Fruit fly (Drosophila melanogaster) whole organism, embryonic: ENCODE measurements around the gene Nep6.

Experiments
- Awh ChIP-seq: fragments of 200-800 bp; sonication (Bioruptor generic); IDR thresholded peaks from 2 replicates; pipeline ENCODE4, ENCODE4 v1.3.6; 2022; ENCODE audit warnings: missing biosample characterization, missing genetic modification characterization
- C15 ChIP-seq: fragments of 200-800 bp; sonication (Bioruptor generic); IDR thresholded peaks from 3 replicates; pipeline ENCODE4 v1.3.6; 2022; ENCODE audit warnings: missing biosample characterization, missing genetic modification characterization
- CG10979 ChIP-seq: fragments of 200-800 bp; sonication (Bioruptor generic); optimal IDR thresholded peaks from 2 replicates; lab custom pipeline; 2018; ENCODE audit warnings: missing biosample characterization, mild to moderate bottlenecking, missing genetic modification characterization, moderate library complexity
- CG11093 ChIP-seq: fragments of 200-800 bp; sonication (Bioruptor generic); IDR thresholded peaks from 3 replicates; pipeline ENCODE4 v1.3.6; 2022; ENCODE audit warnings: missing biosample characterization, missing genetic modification characterization
- CG11456 ChIP-seq: fragments of 200-800 bp; sonication (Bioruptor generic); IDR thresholded peaks from 3 replicates; pipeline ENCODE4 v1.3.6; 2022; ENCODE audit warnings: missing biosample characterization, missing genetic modification characterization
- CG11695 ChIP-seq: fragments of 200-800 bp; sonication (Bioruptor generic); IDR thresholded peaks from 3 replicates; pipeline ENCODE4 v1.3.6; 2022; ENCODE audit warnings: missing biosample characterization, missing genetic modification characterization
- CG1233 ChIP-seq: fragments of 200-800 bp; sonication (Bioruptor generic); optimal IDR thresholded peaks from 4 replicates; lab custom pipeline; 2018; ENCODE audit warnings: missing biosample characterization, mild to moderate bottlenecking, missing genetic modification characterization
- CG17829 ChIP-seq: fragments of 200-800 bp; optimal IDR thresholded peaks from 2 replicates; lab custom pipeline; 2019; ENCODE audit warnings: missing biosample characterization, mild to moderate bottlenecking, missing genetic modification characterization, moderate library complexity
- CG17912 ChIP-seq: fragments of 200-800 bp; sonication (Bioruptor generic); optimal IDR thresholded peaks from 2 replicates; lab custom pipeline; 2018; ENCODE audit warnings: missing biosample characterization, mild to moderate bottlenecking, missing genetic modification characterization
- CG18476 ChIP-seq: fragments of 200-800 bp; sonication (Bioruptor generic); optimal IDR thresholded peaks from 2 replicates; lab custom pipeline; 2016; ENCODE audit warnings: missing biosample characterization, mild to moderate bottlenecking, missing genetic modification characterization
- CG32767 ChIP-seq: fragments of 200-800 bp; sonication (Bioruptor generic); IDR thresholded peaks from 2 replicates; pipeline ENCODE4 v1.3.6; 2022; ENCODE audit warnings: missing biosample characterization, missing genetic modification characterization
- CG34422 ChIP-seq: fragments of 200-800 bp; sonication (Bioruptor generic); IDR thresholded peaks from 3 replicates; pipeline ENCODE4 v1.3.6; 2022; ENCODE audit warnings: missing biosample characterization, missing genetic modification characterization
- CG3995 ChIP-seq: fragments of 200-800 bp; sonication (Bioruptor generic); optimal IDR thresholded peaks from 3 replicates; lab custom pipeline; 2016; ENCODE audit warnings: missing biosample characterization, missing genetic modification characterization
- CG4328 ChIP-seq: fragments of 200-800 bp; sonication (Bioruptor generic); optimal IDR thresholded peaks from 3 replicates; lab custom pipeline; 2017; ENCODE audit warnings: missing biosample characterization, missing genetic modification reagents, missing genetic modification characterization
- CG4707 ChIP-seq: fragments of 200-800 bp; sonication (Bioruptor generic); optimal IDR thresholded peaks from 2 replicates; lab custom pipeline; 2018; ENCODE audit warnings: missing biosample characterization, mild to moderate bottlenecking, missing genetic modification characterization, moderate library complexity
- CG4820 ChIP-seq: fragments of 200-800 bp; sonication (Bioruptor generic); optimal IDR thresholded peaks from 3 replicates; lab custom pipeline; 2016; ENCODE audit warnings: missing biosample characterization, missing genetic modification characterization
- CG6813 ChIP-seq: fragments of 200-800 bp; sonication (Bioruptor generic); optimal IDR thresholded peaks from 2 replicates; lab custom pipeline; 2017; ENCODE audit warnings: missing biosample characterization, missing genetic modification characterization, mild to moderate bottlenecking, moderate library complexity, missing genetic modification reagents
- CG7556 ChIP-seq: fragments of 200-800 bp; sonication (Bioruptor generic); optimal IDR thresholded peaks from 2 replicates; lab custom pipeline; 2017; ENCODE audit warnings: missing biosample characterization, mild to moderate bottlenecking, missing genetic modification characterization
- CG8290 ChIP-seq, 3 experiments: fragments of 200-800 bp; sonication (Bioruptor generic); optimal IDR thresholded peaks; 2 replicates each; lab custom pipeline; 2016 to 2019; ENCODE audit warnings: missing biosample characterization in 3 of 3, missing genetic modification characterization in 3 of 3, mild to moderate bottlenecking in 2 of 3, moderate library complexity in 1 of 3
- Dll ChIP-seq: fragments of 200-800 bp; sonication (Bioruptor generic); IDR thresholded peaks from 4 replicates; pipeline ENCODE4 v1.3.6; 2022; ENCODE audit warnings: missing biosample characterization, missing genetic modification characterization; ENCODE audit not compliant: partially characterized antibody
- Elba2 ChIP-seq: fragments of 200-800 bp; sonication (Bioruptor generic); optimal IDR thresholded peaks from 3 replicates; lab custom pipeline; 2016; ENCODE audit warnings: missing biosample characterization, missing genetic modification characterization
- Gsc ChIP-seq: fragments of 200-800 bp; sonication (Bioruptor generic); IDR thresholded peaks from 2 replicates; pipeline ENCODE4 v1.3.6; 2022; ENCODE audit warnings: missing biosample characterization, missing genetic modification characterization
- HHEX ChIP-seq: fragments of 200-800 bp; sonication (Bioruptor generic); optimal IDR thresholded peaks from 3 replicates; lab custom pipeline; 2017; ENCODE audit warnings: missing biosample characterization, mild to moderate bottlenecking, missing genetic modification characterization, missing genetic modification reagents
- HLH4C ChIP-seq: fragments of 200-800 bp; sonication (Bioruptor generic); IDR thresholded peaks from 3 replicates; pipeline ENCODE4 v1.3.6; 2022; ENCODE audit warnings: missing biosample characterization, missing genetic modification characterization; ENCODE audit not compliant: partially characterized antibody
- MESR4 ChIP-seq: fragments of 200-800 bp; sonication (Bioruptor generic); optimal IDR thresholded peaks from 2 replicates; lab custom pipeline; 2018; ENCODE audit warnings: missing biosample characterization, mild to moderate bottlenecking, missing genetic modification characterization, moderate library complexity
- Oli ChIP-seq: fragments of 200-800 bp; sonication (Bioruptor generic); optimal IDR thresholded peaks from 2 replicates; lab custom pipeline; 2018; ENCODE audit warnings: missing biosample characterization, mild to moderate bottlenecking, missing genetic modification characterization, moderate library complexity
- PHDP ChIP-seq: fragments of 200-800 bp; sonication (Bioruptor generic); optimal IDR thresholded peaks from 3 replicates; lab custom pipeline; 2018; ENCODE audit warnings: missing biosample characterization, mild to moderate bottlenecking, missing genetic modification characterization, moderate library complexity
- TFAM ChIP-seq: fragments of 200-800 bp; sonication (Bioruptor generic); optimal IDR thresholded peaks from 2 replicates; lab custom pipeline; 2017; ENCODE audit warnings: missing biosample characterization, missing genetic modification characterization, inconsistent platforms
- ara ChIP-seq: fragments of 200-800 bp; sonication (Bioruptor generic); IDR thresholded peaks from 2 replicates; pipeline ENCODE4 v1.3.6; 2022; ENCODE audit warnings: missing biosample characterization, missing genetic modification characterization
- bcd ChIP-seq: fragments of 200-800 bp; sonication (Bioruptor generic); optimal IDR thresholded peaks from 2 replicates; lab custom pipeline; 2017; ENCODE audit warnings: missing biosample characterization, mild to moderate bottlenecking, missing genetic modification characterization
- bigmax ChIP-seq: fragments of 200-800 bp; sonication (Bioruptor generic); optimal IDR thresholded peaks from 2 replicates; lab custom pipeline; 2018; ENCODE audit warnings: missing biosample characterization, mild to moderate bottlenecking, missing genetic modification characterization
- bowl ChIP-seq: fragments of 200-800 bp; sonication (Bioruptor generic); IDR thresholded peaks from 2 replicates; pipeline ENCODE4 v1.3.6; 2022; ENCODE audit warnings: missing biosample characterization, missing genetic modification characterization
- caup ChIP-seq: fragments of 200-800 bp; sonication (Bioruptor generic); optimal IDR thresholded peaks from 3 replicates; lab custom pipeline; 2017; ENCODE audit warnings: missing biosample characterization, mild to moderate bottlenecking, missing genetic modification characterization, moderate library complexity; ENCODE audit not compliant: severe bottlenecking
- chm ChIP-seq: fragments of 200-800 bp; sonication (Bioruptor generic); IDR thresholded peaks from 2 replicates; pipeline ENCODE4 v1.3.6; 2022; ENCODE audit warnings: missing biosample characterization, missing genetic modification characterization
- disco-r ChIP-seq: fragments of 200-800 bp; sonication (Bioruptor generic); optimal IDR thresholded peaks from 2 replicates; lab custom pipeline; 2016; ENCODE audit warnings: missing biosample characterization, missing genetic modification characterization
- fd96Cb ChIP-seq: fragments of 200-800 bp; sonication (Bioruptor generic); optimal IDR thresholded peaks from 2 replicates; lab custom pipeline; 2018; ENCODE audit warnings: missing biosample characterization, mild to moderate bottlenecking, missing genetic modification characterization, moderate library complexity
- gfzf ChIP-seq: fragments of 200-800 bp; sonication (Bioruptor generic); optimal IDR thresholded peaks from 2 replicates; lab custom pipeline; 2016; ENCODE audit warnings: missing biosample characterization, mild to moderate bottlenecking, missing genetic modification characterization, moderate library complexity
- hkb ChIP-seq, 2 experiments: fragments of 200-800 bp in 1 of 2; fragments of >200 bp in 1 of 2; sonication (Bioruptor generic) in 1 of 2; IDR thresholded peaks in 1 of 2; optimal IDR thresholded peaks in 1 of 2; 2 replicates each; pipeline versions ENCODE4 v1.3.6 to Lab custom; 2017 to 2022; ENCODE audit warnings: missing biosample characterization in 1 of 2, missing genetic modification characterization in 1 of 2
- hth ChIP-seq: fragments of >200 bp; optimal IDR thresholded peaks from 2 replicates; lab custom pipeline; 2017; ENCODE audit warnings: inconsistent platforms
- jigr1 ChIP-seq: fragments of 200-800 bp; sonication (Bioruptor generic); IDR thresholded peaks from 3 replicates; pipeline ENCODE4 v1.3.6; 2022; ENCODE audit warnings: missing biosample characterization, missing genetic modification characterization
- kah ChIP-seq: fragments of 200-800 bp; sonication (Bioruptor generic); optimal IDR thresholded peaks from 2 replicates; lab custom pipeline; 2018; ENCODE audit warnings: missing biosample characterization, mild to moderate bottlenecking, missing genetic modification characterization
- mirr ChIP-seq: fragments of 200-800 bp; sonication (Bioruptor generic); optimal IDR thresholded peaks from 3 replicates; lab custom pipeline; 2018; ENCODE audit warnings: missing biosample characterization, mild to moderate bottlenecking, missing genetic modification characterization
- phol ChIP-seq: fragments of 200-800 bp; sonication (Bioruptor generic); optimal IDR thresholded peaks from 3 replicates; lab custom pipeline; 2018; ENCODE audit warnings: missing biosample characterization, mild to moderate bottlenecking, missing genetic modification characterization, moderate library complexity
- pros ChIP-seq: fragments of 200-800 bp; sonication (Bioruptor generic); optimal IDR thresholded peaks from 3 replicates; lab custom pipeline; 2019; ENCODE audit warnings: missing biosample characterization, mild to moderate bottlenecking, missing genetic modification characterization, moderate library complexity
- psq ChIP-seq: fragments of 200-800 bp; sonication (Bioruptor generic); optimal IDR thresholded peaks from 2 replicates; lab custom pipeline; 2017; ENCODE audit warnings: missing biosample characterization, missing genetic modification characterization
- sens-2 ChIP-seq: fragments of 200-800 bp; sonication (Bioruptor generic); IDR thresholded peaks from 2 replicates; pipeline ENCODE4 v1.3.6; 2022; ENCODE audit warnings: missing biosample characterization, missing genetic modification characterization
- shn ChIP-seq: fragments of 200-800 bp; sonication (Bioruptor generic); optimal IDR thresholded peaks from 3 replicates; lab custom pipeline; 2016; ENCODE audit warnings: missing biosample characterization, missing genetic modification characterization
- tio ChIP-seq: fragments of 200-800 bp; sonication (Bioruptor generic); optimal IDR thresholded peaks from 2 replicates; lab custom pipeline; 2017; ENCODE audit warnings: missing biosample characterization, missing genetic modification characterization, inconsistent platforms
- wek ChIP-seq: fragments of 200-800 bp; sonication (Bioruptor generic); optimal IDR thresholded peaks from 3 replicates; lab custom pipeline; 2018; ENCODE audit warnings: missing biosample characterization, mild to moderate bottlenecking, missing genetic modification characterization, moderate library complexity
- zfh2 ChIP-seq: fragments of 200-800 bp; sonication (Bioruptor generic); optimal IDR thresholded peaks from 2 replicates; lab custom pipeline; 2016; ENCODE audit warnings: missing biosample characterization, missing genetic modification characterization

Nep6 gene

dm6 chrX:12754348-12754733, 47.1 kb upstream of the Nep6 start (continued):
- TF ChIP-seq CG32767 (GFP tag; lab: Robert Waterston, UW), result peak; percentile 94
- TF ChIP-seq bcd (GFP tag; lab: Kevin White, UChicago), result peak; percentile 93
- TF ChIP-seq wek (GFP tag; lab: Kevin White, UChicago), result no peak
- TF ChIP-seq fd96Cb, result peak; percentile 81
- TF ChIP-seq Dll (GFP tag; lab: Robert Waterston, UW), result no peak
- TF ChIP-seq HLH4C (GFP tag; lab: Robert Waterston, UW), result no peak
- TF ChIP-seq CG18476 (GFP tag; lab: Kevin White, UChicago), result peak; percentile 86
- TF ChIP-seq CG6813 (GFP tag; lab: Kevin White, UChicago), result peak; percentile 84
- TF ChIP-seq CG8290 (GFP tag; optimal IDR thresholded peaks at IDR 0.05; lab: Kevin White, UChicago), result peak; percentile 67
- TF ChIP-seq CG8290 (tag; optimal IDR thresholded peaks at IDR 0.05; lab: Kevin White, UChicago), result peak in 1 of 2 experiments; percentile 94
- TF ChIP-seq CG4707 (GFP tag; lab: Kevin White, UChicago), result peak; percentile 38
- peak; percentile 96 for TF ChIP-seq CG34422 (GFP tag; lab: Robert Waterston, UW)
- TF ChIP-seq jigr1 (GFP tag; lab: Robert Waterston, UW), result peak; percentile 87; the same call in 2 of the 3 replicates
- TF ChIP-seq CG10979 (tag; lab: Kevin White, UChicago), result peak; percentile 82
- peak; percentile 95 for TF ChIP-seq ara
- TF ChIP-seq PHDP (tag; lab: Kevin White, UChicago), result peak; percentile 92
- TF ChIP-seq mirr (GFP tag; lab: Kevin White, UChicago), result no peak
- TF ChIP-seq Elba2 (GFP tag; lab: Kevin White, UChicago), result no peak
- peak; percentile 91 for TF ChIP-seq CG11093 (GFP tag; lab: Robert Waterston, UW)
- peak; percentile 61 for TF ChIP-seq CG3995 (GFP tag; lab: Kevin White, UChicago)
- TF ChIP-seq caup (GFP tag; lab: Kevin White, UChicago), result peak; percentile 87
- TF ChIP-seq pros (GFP tag; lab: Kevin White, UChicago), result no peak
- TF ChIP-seq Oli (tag; lab: Kevin White, UChicago), result peak; percentile 92
- no peak for TF ChIP-seq gfzf (GFP tag; lab: Kevin White, UChicago)
- peak; percentile 89 for TF ChIP-seq CG4820 (GFP tag; lab: Kevin White, UChicago)
- no peak for TF ChIP-seq hth
- peak; percentile 89 for TF ChIP-seq Awh (GFP tag; lab: Robert Waterston, UW)
- TF ChIP-seq HHEX (GFP tag; lab: Kevin White, UChicago), result peak; percentile 88
- peak; percentile 26 for TF ChIP-seq TFAM (GFP tag; lab: Kevin White, UChicago)
- peak; percentile 97 for TF ChIP-seq CG11456 (GFP tag; lab: Robert Waterston, UW)
- TF ChIP-seq bowl, result peak; percentile 87
- peak; percentile 54 for TF ChIP-seq disco-r (GFP tag; lab: Kevin White, UChicago)
- peak; percentile 45 for TF ChIP-seq kah (GFP tag; lab: Kevin White, UChicago)
- TF ChIP-seq Gsc (GFP tag; lab: Robert Waterston, UW), result no peak; the same call in 1 of the 2 replicates
- no peak for TF ChIP-seq psq (GFP tag; lab: Kevin White, UChicago)
- TF ChIP-seq CG4328, result peak; percentile 11
- TF ChIP-seq sens-2 (GFP tag; lab: Robert Waterston, UW), result peak; percentile 75
- peak; percentile 89 for TF ChIP-seq phol (tag; lab: Kevin White, UChicago)
- peak; percentile 94 for TF ChIP-seq CG11695
- peak; percentile 95 for TF ChIP-seq zfh2 (GFP tag; lab: Kevin White, UChicago)
- TF ChIP-seq MESR4 (GFP tag; lab: Kevin White, UChicago), result no peak
- peak; percentile 88 for TF ChIP-seq CG7556 (GFP tag; lab: Kevin White, UChicago)
- peak; percentile 77 for TF ChIP-seq shn (GFP tag; lab: Kevin White, UChicago)
- TF ChIP-seq CG17912, result no peak
- TF ChIP-seq tio (GFP tag; lab: Kevin White, UChicago), result peak; percentile 87
- peak; percentile 90 for TF ChIP-seq C15 (GFP tag; lab: Robert Waterston, UW)
- peak; percentile 95 for TF ChIP-seq chm (GFP tag; lab: Robert Waterston, UW)
- peak; percentile 80 for TF ChIP-seq CG1233 (GFP tag; lab: Kevin White, UChicago)
- no peak for TF ChIP-seq bigmax (GFP tag; lab: Kevin White, UChicago)
- TF ChIP-seq CG17829 (tag; lab: Kevin White, UChicago), result peak; percentile 85
- no peak for TF ChIP-seq hkb (optimal IDR thresholded peaks at IDR 0.05; lab: Kevin White, UChicago)
- TF ChIP-seq hkb (GFP tag; IDR thresholded peaks at IDR 0.05; lab: Robert Waterston, UW), result peak; percentile 95
